Worm (Caenorhabditis elegans) whole organism, young adult: Measurements from ENCODE around the gene polk-1.

ENCODE experiments used
- F23B12.7 ChIP-seq: sonication (generic microtip); optimal IDR thresholded peaks from 2 replicates; lab custom pipeline; 2017; ENCODE audit warnings: missing genetic modification characterization, mild to moderate bottlenecking, missing compliant biosample characterization, antibody characterized with exemption, moderate library complexity; ENCODE audit not compliant: insufficient read depth
- K12H6.12 ChIP-seq: fragments of 200-800 bp; sonication (Bioruptor generic); optimal IDR thresholded peaks from 2 replicates; lab custom pipeline; 2018; ENCODE audit warnings: mild to moderate bottlenecking, missing genetic modification characterization, missing compliant biosample characterization
- Y95B8A.8 ChIP-seq: fragments of 200-800 bp; sonication (Bioruptor generic); IDR thresholded peaks from 2 replicates; pipeline ENCODE4 v1.3.6; 2022; ENCODE audit warnings: missing genetic modification reagents, missing genetic modification characterization, missing compliant biosample characterization
- ZK185.1 ChIP-seq: sonication (generic microtip); optimal IDR thresholded peaks from 2 replicates; lab custom pipeline; 2016; ENCODE audit warnings: mild to moderate bottlenecking, missing genetic modification characterization, missing compliant biosample characterization; ENCODE audit not compliant: poor library complexity, severe bottlenecking
- ama-1 ChIP-seq, 3 experiments: fragments of 150-350 bp in 1 of 3; sonication (generic microtip) in 2 of 3; optimal IDR thresholded peaks; 2 replicates each; lab custom pipeline; 2014 to 2018; ENCODE audit warnings: missing biosample characterization in 2 of 3, missing genetic modification characterization in 2 of 3, missing genetic modification reagents in 2 of 3
- aptf-2 ChIP-seq: fragments of 200-800 bp; sonication (Bioruptor generic); conservative IDR thresholded peaks from 2 replicates; pipeline ENCODE4 v1.3.6; 2022; ENCODE audit warnings: missing genetic modification reagents, missing genetic modification characterization, missing compliant biosample characterization
- bed-1 ChIP-seq: fragments of 200-800 bp; sonication (Bioruptor generic); IDR thresholded peaks from 2 replicates; pipeline ENCODE4 v1.3.6; 2022; ENCODE audit warnings: missing genetic modification reagents, missing genetic modification characterization, missing compliant biosample characterization
- dpff-1 ChIP-seq: sonication (generic microtip); optimal IDR thresholded peaks from 2 replicates; lab custom pipeline; 2017; ENCODE audit warnings: mild to moderate bottlenecking, missing genetic modification characterization, missing compliant biosample characterization
- egl-18 ChIP-seq: fragments of 200-800 bp; sonication (Bioruptor generic); IDR thresholded peaks from 2 replicates; pipeline ENCODE4 v1.3.6; 2022; ENCODE audit warnings: missing genetic modification reagents, missing genetic modification characterization, missing compliant biosample characterization
- ekl-4 ChIP-seq: fragments of 200-800 bp; sonication (Bioruptor generic); IDR thresholded peaks from 2 replicates; pipeline ENCODE4 v1.3.6; 2022; ENCODE audit warnings: missing genetic modification reagents, missing genetic modification characterization, missing compliant biosample characterization
- nfya-1 ChIP-seq: sonication (generic microtip); optimal IDR thresholded peaks from 2 replicates; lab custom pipeline; 2017; ENCODE audit warnings: antibody characterized with exemption, missing compliant biosample characterization, missing genetic modification characterization, borderline replicate concordance; ENCODE audit not compliant: insufficient read depth
- nhr-80 ChIP-seq: sonication (generic microtip); optimal IDR thresholded peaks from 2 replicates; lab custom pipeline; 2016; ENCODE audit warnings: missing genetic modification characterization, missing compliant biosample characterization
- repo-1 ChIP-seq: sonication (generic microtip); optimal IDR thresholded peaks from 2 replicates; lab custom pipeline; 2017; ENCODE audit warnings: mild to moderate bottlenecking, missing genetic modification characterization, missing compliant biosample characterization
- snpc-4 ChIP-seq, 5 experiments: fragments of 150-350 bp in 1 of 5; sonication (generic microtip) in 4 of 5; optimal IDR thresholded peaks; 2 replicates each; lab custom pipeline; 2014 to 2018; ENCODE audit warnings: missing genetic modification characterization in 5 of 5, missing biosample characterization in 3 of 5, antibody characterized with exemption in 2 of 5, mild to moderate bottlenecking in 2 of 5, missing compliant biosample characterization in 2 of 5, missing genotype in 2 of 5, moderate library complexity in 2 of 5, missing genetic modification reagents in 1 of 5

- TF ChIP-seq snpc-4 (GFP tag; optimal IDR thresholded peaks at IDR 0.05; lab: Kevin White, UChicago) (no peak), snpc-4 (tag; optimal IDR thresholded peaks at IDR 0.05; lab: Kevin White, UChicago) (no peak), nfya-1 (tag; lab: Kevin White, UChicago) (no peak), F23B12.7 (tag; lab: Kevin White, UChicago) (no peak), repo-1 (tag; lab: Kevin White, UChicago) (no peak), ekl-4 (no peak), ZK185.1 (no peak), egl-18 (GFP tag; lab: Robert Waterston, UW) (no peak), Y95B8A.8 (GFP tag; lab: Robert Waterston, UW) (no peak), nhr-80 (tag; lab: Kevin White, UChicago) (no peak), K12H6.12 (tag; lab: Kevin White, UChicago) (no peak), ama-1 (optimal IDR thresholded peaks at IDR 0.05; lab: Kevin White, UChicago) (no peak), ama-1 (GFP tag; optimal IDR thresholded peaks at IDR 0.05; lab: Kevin White, UChicago) (no peak), bed-1 (GFP tag; lab: Robert Waterston, UW) (no peak), aptf-2 (no peak), dpff-1 (no peak)
These were observed 3.3 kb downstream of the polk-1 start for ce11 chrIII:8625125-8625524.
